Worm (Caenorhabditis elegans) whole organism, young adult: ENCODE data around the gene K08B5.1.

Experiments used
- B0019.2 ChIP-seq: fragments of 200-800 bp; sonication (Bioruptor generic); conservative IDR thresholded peaks from 2 replicates; pipeline ENCODE4 v1.3.6; 2022; ENCODE audit warnings: missing genetic modification reagents, missing genetic modification characterization, missing compliant biosample characterization
- D2030.7 ChIP-seq: fragments of 200-800 bp; sonication (Bioruptor generic); IDR thresholded peaks from 2 replicates; pipeline ENCODE4 v1.3.6; 2022; ENCODE audit warnings: missing genetic modification reagents, missing genetic modification characterization, missing compliant biosample characterization
- F33H1.4 ChIP-seq: fragments of 200-800 bp; sonication (Bioruptor generic); IDR thresholded peaks from 2 replicates; pipeline ENCODE4 v1.3.6; 2022; ENCODE audit warnings: missing genetic modification reagents, missing genetic modification characterization, missing compliant biosample characterization
- F52B5.7 ChIP-seq: sonication (generic microtip); optimal IDR thresholded peaks from 2 replicates; lab custom pipeline; 2016; ENCODE audit warnings: mild to moderate bottlenecking, missing genetic modification characterization, missing compliant biosample characterization
- F57A8.1 ChIP-seq: fragments of 200-800 bp; sonication (Bioruptor generic); optimal IDR thresholded peaks from 2 replicates; lab custom pipeline; 2018; ENCODE audit warnings: mild to moderate bottlenecking, missing genetic modification characterization, moderate library complexity, missing compliant biosample characterization
- T07F8.4 ChIP-seq: sonication (generic microtip); optimal IDR thresholded peaks from 2 replicates; lab custom pipeline; 2016; ENCODE audit warnings: mild to moderate bottlenecking, missing genetic modification characterization, moderate library complexity, missing compliant biosample characterization
- Y53F4B.3 ChIP-seq: fragments of 200-800 bp; sonication (Bioruptor generic); IDR thresholded peaks from 2 replicates; pipeline ENCODE4 v1.3.6; 2022; ENCODE audit warnings: missing genetic modification reagents, missing genetic modification characterization, missing compliant biosample characterization
- Y56A3A.18 ChIP-seq: fragments of 200-800 bp; sonication (Bioruptor generic); IDR thresholded peaks from 2 replicates; pipeline ENCODE4 v1.3.6; 2022; ENCODE audit warnings: missing genetic modification reagents, missing genetic modification characterization, missing compliant biosample characterization
- Y67H2A.10 ChIP-seq: fragments of 200-800 bp; sonication (Bioruptor generic); conservative IDR thresholded peaks from 2 replicates; pipeline ENCODE4 v1.3.6; 2022; ENCODE audit warnings: missing genetic modification reagents, missing genetic modification characterization, missing compliant biosample characterization
- ama-1 ChIP-seq, 3 experiments: fragments of 150-350 bp in 1 of 3; sonication (generic microtip) in 2 of 3; optimal IDR thresholded peaks; 2 replicates each; lab custom pipeline; 2014 to 2018; ENCODE audit warnings: missing biosample characterization in 2 of 3, missing genetic modification characterization in 2 of 3, missing genetic modification reagents in 2 of 3
- aptf-2 ChIP-seq: fragments of 200-800 bp; sonication (Bioruptor generic); conservative IDR thresholded peaks from 2 replicates; pipeline ENCODE4 v1.3.6; 2022; ENCODE audit warnings: missing genetic modification reagents, missing genetic modification characterization, missing compliant biosample characterization
- attf-5 ChIP-seq: fragments of 200-800 bp; sonication (Bioruptor generic); optimal IDR thresholded peaks from 2 replicates; lab custom pipeline; 2018; ENCODE audit warnings: mild to moderate bottlenecking, missing genetic modification characterization, missing compliant biosample characterization
- attf-6 ChIP-seq: fragments of 200-800 bp; sonication (Bioruptor generic); IDR thresholded peaks from 2 replicates; pipeline ENCODE4 v1.3.6; 2022; ENCODE audit warnings: missing genetic modification reagents, missing genetic modification characterization, missing compliant biosample characterization
- ccch-3 ChIP-seq: fragments of 200-800 bp; sonication (Bioruptor generic); optimal IDR thresholded peaks from 2 replicates; lab custom pipeline; 2018; ENCODE audit warnings: mild to moderate bottlenecking, missing genetic modification characterization, missing compliant biosample characterization
- cebp-1 ChIP-seq, 2 experiments: fragments of 200-800 bp in 1 of 2; sonication (Bioruptor generic) in 1 of 2; sonication (generic microtip) in 1 of 2; IDR thresholded peaks in 1 of 2; optimal IDR thresholded peaks in 1 of 2; 2 replicates each; pipeline versions ENCODE4 v1.3.6 to Lab custom; 2017 to 2022; ENCODE audit warnings: missing compliant biosample characterization in 2 of 2, missing genetic modification characterization in 2 of 2, mild to moderate bottlenecking in 1 of 2, missing genetic modification reagents in 1 of 2, moderate library complexity in 1 of 2
- ceh-100 ChIP-seq: fragments of 200-800 bp; sonication (Bioruptor generic); IDR thresholded peaks from 2 replicates; pipeline ENCODE4 v1.3.6; 2022; ENCODE audit warnings: missing genetic modification reagents, missing genetic modification characterization, missing compliant biosample characterization
- ceh-79 ChIP-seq: sonication (generic microtip); optimal IDR thresholded peaks from 2 replicates; lab custom pipeline; 2017; ENCODE audit warnings: mild to moderate bottlenecking, missing genetic modification characterization, missing compliant biosample characterization
- die-1 ChIP-seq: sonication (generic microtip); optimal IDR thresholded peaks from 2 replicates; lab custom pipeline; 2016; ENCODE audit warnings: missing genotype, mild to moderate bottlenecking, missing genetic modification characterization, missing compliant biosample characterization
- dox-1 ChIP-seq: fragments of 200-800 bp; sonication (Bioruptor generic); IDR thresholded peaks from 2 replicates; pipeline ENCODE4 v1.3.6; 2022; ENCODE audit warnings: missing genetic modification reagents, missing genetic modification characterization, missing compliant biosample characterization
- egl-44 ChIP-seq: fragments of 200-800 bp; sonication (Bioruptor generic); IDR thresholded peaks from 2 replicates; pipeline ENCODE4 v1.3.6; 2022; ENCODE audit warnings: missing genetic modification reagents, missing genetic modification characterization, missing compliant biosample characterization
- ets-4 ChIP-seq: fragments of 200-800 bp; sonication (Bioruptor generic); optimal IDR thresholded peaks from 2 replicates; lab custom pipeline; 2018; ENCODE audit warnings: mild to moderate bottlenecking, missing genetic modification characterization, missing compliant biosample characterization
- hrde-1 ChIP-seq: sonication (generic microtip); optimal IDR thresholded peaks from 2 replicates; lab custom pipeline; 2016; ENCODE audit warnings: missing genetic modification characterization, mild to moderate bottlenecking, missing compliant biosample characterization, moderate library complexity, missing genotype, missing genetic modification reagents, borderline replicate concordance
- lag-1 ChIP-seq: fragments of 200-800 bp; sonication (Bioruptor generic); IDR thresholded peaks from 2 replicates; pipeline ENCODE4 v1.3.6; 2022; ENCODE audit warnings: missing genetic modification reagents, missing genetic modification characterization, missing compliant biosample characterization
- let-526 ChIP-seq: fragments of 200-800 bp; sonication (Bioruptor generic); IDR thresholded peaks from 2 replicates; pipeline ENCODE4 v1.3.6; 2022; ENCODE audit warnings: missing genetic modification reagents, missing genetic modification characterization, missing compliant biosample characterization
- let-607 ChIP-seq, 2 experiments: fragments of 200-800 bp in 1 of 2; sonication (Bioruptor generic) in 1 of 2; sonication (generic microtip) in 1 of 2; optimal IDR thresholded peaks; 2 replicates each; lab custom pipeline; 2016 to 2018; ENCODE audit warnings: mild to moderate bottlenecking in 2 of 2, missing compliant biosample characterization in 2 of 2, missing genetic modification characterization in 2 of 2, moderate library complexity in 2 of 2, missing genotype in 1 of 2
- lin-26 ChIP-seq: fragments of 200-800 bp; sonication (Bioruptor generic); IDR thresholded peaks from 2 replicates; pipeline ENCODE4 v1.3.6; 2022; ENCODE audit warnings: missing genetic modification reagents, missing genetic modification characterization, missing compliant biosample characterization
- lir-1 ChIP-seq: fragments of 200-800 bp; sonication (Bioruptor generic); conservative IDR thresholded peaks from 2 replicates; pipeline ENCODE4 v1.3.6; 2022; ENCODE audit warnings: missing genetic modification reagents, missing genetic modification characterization, missing compliant biosample characterization
- madf-3 ChIP-seq: fragments of 200-800 bp; sonication (Bioruptor generic); IDR thresholded peaks from 2 replicates; pipeline ENCODE4 v1.3.6; 2022; ENCODE audit warnings: missing genetic modification reagents, missing genetic modification characterization, missing compliant biosample characterization
- madf-8 ChIP-seq: fragments of 200-800 bp; sonication (Bioruptor generic); conservative IDR thresholded peaks from 2 replicates; pipeline ENCODE4 v1.3.6; 2022; ENCODE audit warnings: missing genetic modification reagents, missing genetic modification characterization, missing compliant biosample characterization
- mcd-1 ChIP-seq: fragments of 200-800 bp; sonication (Bioruptor generic); IDR thresholded peaks from 2 replicates; pipeline ENCODE4 v1.3.6; 2022; ENCODE audit warnings: missing genetic modification reagents, missing genetic modification characterization, missing compliant biosample characterization
- mxl-1 ChIP-seq: sonication (generic microtip); optimal IDR thresholded peaks from 2 replicates; lab custom pipeline; 2016; ENCODE audit warnings: missing genetic modification characterization, missing compliant biosample characterization
- nfya-2 ChIP-seq: fragments of 200-800 bp; sonication (Bioruptor generic); IDR thresholded peaks from 2 replicates; pipeline ENCODE4 v1.3.6; 2022; ENCODE audit warnings: missing genetic modification reagents, missing genetic modification characterization, missing compliant biosample characterization
- nhr-90 ChIP-seq: sonication (generic microtip); optimal IDR thresholded peaks from 2 replicates; lab custom pipeline; 2016; ENCODE audit warnings: missing genotype, mild to moderate bottlenecking, missing genetic modification characterization, missing compliant biosample characterization
- rpc-1 ChIP-seq, 2 experiments: fragments of 150-350 bp in 1 of 2; sonication (generic microtip) in 1 of 2; optimal IDR thresholded peaks; 2 replicates each; lab custom pipeline; 2014 to 2018; ENCODE audit warnings: missing biosample characterization in 1 of 2, missing genetic modification characterization in 1 of 2, missing genetic modification reagents in 1 of 2, missing genotype in 1 of 2
- sea-2 ChIP-seq: fragments of 200-800 bp; sonication (Bioruptor generic); IDR thresholded peaks from 2 replicates; pipeline ENCODE4 v1.3.6; 2022; ENCODE audit warnings: missing genetic modification characterization, missing compliant biosample characterization
- snpc-3.4 ChIP-seq: sonication (generic microtip); optimal IDR thresholded peaks from 2 replicates; lab custom pipeline; 2017; ENCODE audit warnings: missing genetic modification characterization, mild to moderate bottlenecking, missing compliant biosample characterization, antibody characterized with exemption, moderate library complexity, missing genotype, missing genetic modification reagents
- sptf-2 ChIP-seq: fragments of 200-800 bp; sonication (Bioruptor generic); optimal IDR thresholded peaks from 2 replicates; lab custom pipeline; 2018; ENCODE audit warnings: mild to moderate bottlenecking, missing genetic modification characterization, missing compliant biosample characterization
- tbp1 ChIP-seq: fragments of 200-800 bp; sonication (Bioruptor generic); optimal IDR thresholded peaks from 2 replicates; lab custom pipeline; 2018; ENCODE audit warnings: mild to moderate bottlenecking, missing genetic modification characterization, missing compliant biosample characterization
- tbx-9 ChIP-seq: sonication (generic microtip); optimal IDR thresholded peaks from 2 replicates; lab custom pipeline; 2016; ENCODE audit warnings: borderline replicate concordance, missing genetic modification characterization, inconsistent platforms, missing compliant biosample characterization
- unc-130 ChIP-seq: sonication (generic microtip); optimal IDR thresholded peaks from 2 replicates; lab custom pipeline; 2016; ENCODE audit warnings: missing genetic modification reagents, missing genetic modification characterization, missing compliant biosample characterization
- xnd-1 ChIP-seq: sonication (generic microtip); optimal IDR thresholded peaks from 2 replicates; lab custom pipeline; 2016; ENCODE audit warnings: missing genotype, missing genetic modification reagents, missing genetic modification characterization, missing compliant biosample characterization
- zfh-2 ChIP-seq: fragments of 200-800 bp; sonication (Bioruptor generic); conservative IDR thresholded peaks from 2 replicates; pipeline ENCODE4 v1.3.6; 2022; ENCODE audit warnings: missing genetic modification reagents, missing genetic modification characterization, missing compliant biosample characterization
- zim-3 ChIP-seq: sonication (generic microtip); optimal IDR thresholded peaks from 2 replicates; lab custom pipeline; 2017; ENCODE audit warnings: mild to moderate bottlenecking, missing genetic modification characterization, moderate library complexity, missing compliant biosample characterization
- ztf-22 ChIP-seq: fragments of 200-800 bp; sonication (Bioruptor generic); optimal IDR thresholded peaks from 2 replicates; lab custom pipeline; 2018; ENCODE audit warnings: mild to moderate bottlenecking, missing genetic modification characterization, moderate library complexity, missing compliant biosample characterization
- ztf-26 ChIP-seq: sonication (generic microtip); optimal IDR thresholded peaks from 2 replicates; lab custom pipeline; 2017; ENCODE audit warnings: missing genetic modification characterization, missing compliant biosample characterization
- ztf-28 ChIP-seq: fragments of 200-800 bp; sonication (Bioruptor generic); IDR thresholded peaks from 2 replicates; pipeline ENCODE4 v1.3.6; 2022; ENCODE audit warnings: missing genetic modification reagents, missing genetic modification characterization, missing compliant biosample characterization

The K08B5.1 gene

ce11 chrX:16564515-16565285 lies 6.5 kb downstream of the K08B5.1 start (continued):
- TF ChIP-seq B0019.2 (GFP tag; lab: Robert Waterston, UW): no peak
- no peak for TF ChIP-seq sptf-2 (GFP tag; lab: Kevin White, UChicago)
- TF ChIP-seq nfya-2 (GFP tag; lab: Robert Waterston, UW): no peak
- no peak for TF ChIP-seq ceh-100 (GFP tag; lab: Robert Waterston, UW)
- no peak for TF ChIP-seq ama-1 (optimal IDR thresholded peaks at IDR 0.05; lab: Kevin White, UChicago)
- TF ChIP-seq ama-1 (GFP tag; optimal IDR thresholded peaks at IDR 0.05; lab: Kevin White, UChicago): no peak
- TF ChIP-seq ztf-26 (tag; lab: Kevin White, UChicago): no peak
- no peak for TF ChIP-seq lir-1
- no peak for TF ChIP-seq Y56A3A.18
- TF ChIP-seq D2030.7: peak; percentile 75
- TF ChIP-seq cebp-1 (GFP tag; IDR thresholded peaks at IDR 0.05; lab: Robert Waterston, UW): no peak
- no peak for TF ChIP-seq cebp-1 (tag; optimal IDR thresholded peaks at IDR 0.05; lab: Kevin White, UChicago)
- TF ChIP-seq let-526: no peak
- TF ChIP-seq lin-26: no peak
- TF ChIP-seq zim-3 (tag; lab: Kevin White, UChicago): no peak
- TF ChIP-seq T07F8.4 (tag; lab: Kevin White, UChicago): no peak
- TF ChIP-seq unc-130 (GFP tag; lab: Kevin White, UChicago): no peak
- no peak for TF ChIP-seq hrde-1
- peak; percentile 94 for TF ChIP-seq snpc-3.4 (tag; lab: Kevin White, UChicago)
- no peak for TF ChIP-seq die-1 (tag; lab: Kevin White, UChicago)
- no peak for TF ChIP-seq ztf-22
- TF ChIP-seq nhr-90: no peak
- TF ChIP-seq madf-8 (GFP tag; lab: Robert Waterston, UW): no peak
- no peak for TF ChIP-seq ztf-28 (GFP tag; lab: Robert Waterston, UW)
- no peak for TF ChIP-seq attf-5 (GFP tag; lab: Kevin White, UChicago)
- TF ChIP-seq F52B5.7 (tag; lab: Kevin White, UChicago): no peak
- no peak for TF ChIP-seq mcd-1 (GFP tag; lab: Robert Waterston, UW)
- peak; percentile 50 for TF ChIP-seq tbp1 (GFP tag; lab: Kevin White, UChicago)
- TF ChIP-seq ets-4 (GFP tag; lab: Kevin White, UChicago): no peak
- no peak for TF ChIP-seq madf-3 (GFP tag; lab: Robert Waterston, UW)
- TF ChIP-seq mxl-1: no peak
- TF ChIP-seq Y67H2A.10: no peak
- TF ChIP-seq lag-1 (GFP tag; lab: Robert Waterston, UW): no peak
- TF ChIP-seq dox-1 (GFP tag; lab: Robert Waterston, UW): no peak
- TF ChIP-seq zfh-2 (GFP tag; lab: Robert Waterston, UW): no peak
- TF ChIP-seq attf-6: peak; percentile 82
- no peak for TF ChIP-seq F33H1.4 (GFP tag; lab: Robert Waterston, UW)
- TF ChIP-seq sea-2 (GFP tag; lab: Robert Waterston, UW): no peak
- no peak for TF ChIP-seq Y53F4B.3 (GFP tag; lab: Robert Waterston, UW)
- TF ChIP-seq aptf-2 (GFP tag; lab: Robert Waterston, UW): no peak
- no peak for TF ChIP-seq F57A8.1 (GFP tag; lab: Kevin White, UChicago)
- TF ChIP-seq egl-44: no peak
- TF ChIP-seq rpc-1 (optimal IDR thresholded peaks at IDR 0.05; lab: Kevin White, UChicago): no peak
- peak; percentile 17 for TF ChIP-seq rpc-1 (tag; optimal IDR thresholded peaks at IDR 0.05; lab: Kevin White, UChicago)
- TF ChIP-seq tbx-9: no peak
- TF ChIP-seq ceh-79 (tag; lab: Kevin White, UChicago): no peak
- TF ChIP-seq let-607 (tag; optimal IDR thresholded peaks at IDR 0.05; lab: Kevin White, UChicago): no peak
- TF ChIP-seq xnd-1 (tag; lab: Kevin White, UChicago): no peak
- no peak for TF ChIP-seq ccch-3 (GFP tag; lab: Kevin White, UChicago)
